Fruit fly (Drosophila melanogaster) whole organism, pupa: Measurements from ENCODE around the gene mRpL20.

ENCODE experiments used
- CG10348 ChIP-seq: fragments of 200-800 bp; sonication (Bioruptor generic); IDR thresholded peaks from 2 replicates; pipeline ENCODE4 v1.3.6; 2022; ENCODE audit warnings: missing biosample characterization, missing genetic modification characterization
- CG12605 ChIP-seq: fragments of 200-800 bp; sonication (Bioruptor generic); IDR thresholded peaks from 2 replicates; pipeline ENCODE4 v1.3.6; 2022; ENCODE audit warnings: missing biosample characterization, missing genetic modification characterization
- CG13204 ChIP-seq: fragments of 200-800 bp; sonication (Bioruptor generic); optimal IDR thresholded peaks from 2 replicates; lab custom pipeline; 2018; ENCODE audit warnings: missing biosample characterization, mild to moderate bottlenecking, missing genetic modification characterization, moderate library complexity
- CG14655 ChIP-seq: fragments of 200-800 bp; sonication (Bioruptor generic); optimal IDR thresholded peaks from 3 replicates; lab custom pipeline; 2017; ENCODE audit warnings: mild to moderate bottlenecking, missing biosample characterization, missing genetic modification reagents, missing genetic modification characterization
- CG15710 ChIP-seq: fragments of 200-800 bp; sonication (Bioruptor generic); optimal IDR thresholded peaks from 2 replicates; lab custom pipeline; 2018; ENCODE audit warnings: missing biosample characterization, mild to moderate bottlenecking, missing genetic modification characterization, moderate library complexity
- CG17806 ChIP-seq: fragments of 200-800 bp; sonication (Bioruptor generic); optimal IDR thresholded peaks from 2 replicates; lab custom pipeline; 2018; ENCODE audit warnings: missing biosample characterization, mild to moderate bottlenecking, missing genetic modification characterization, moderate library complexity
- CG32121 ChIP-seq: fragments of 200-800 bp; sonication (Bioruptor generic); IDR thresholded peaks from 2 replicates; pipeline ENCODE4 v1.3.6; 2022; ENCODE audit warnings: missing biosample characterization, missing genetic modification characterization
- CG34367 ChIP-seq: fragments of 200-800 bp; sonication (Bioruptor generic); optimal IDR thresholded peaks from 2 replicates; lab custom pipeline; 2018; ENCODE audit warnings: missing biosample characterization, mild to moderate bottlenecking, missing genetic modification characterization
- CG4496 ChIP-seq: fragments of 200-800 bp; sonication (Bioruptor generic); IDR thresholded peaks from 3 replicates; pipeline ENCODE4 v1.3.6; 2022; ENCODE audit warnings: missing biosample characterization, missing genetic modification characterization
- CG8159 ChIP-seq: fragments of 200-800 bp; sonication (Bioruptor generic); optimal IDR thresholded peaks from 3 replicates; lab custom pipeline; 2018; ENCODE audit warnings: missing biosample characterization, mild to moderate bottlenecking, missing genetic modification characterization, moderate library complexity
- CG8301 ChIP-seq: fragments of 200-800 bp; sonication (Bioruptor generic); optimal IDR thresholded peaks from 2 replicates; lab custom pipeline; 2018; ENCODE audit warnings: missing biosample characterization, mild to moderate bottlenecking, missing genetic modification characterization
- CG9948 ChIP-seq: fragments of 200-800 bp; sonication (Bioruptor generic); optimal IDR thresholded peaks from 2 replicates; lab custom pipeline; 2018; ENCODE audit warnings: missing biosample characterization, mild to moderate bottlenecking, missing genetic modification characterization, moderate library complexity
- D1 ChIP-seq: fragments of 200-800 bp; sonication (Bioruptor generic); optimal IDR thresholded peaks from 2 replicates; lab custom pipeline; 2018; ENCODE audit warnings: missing biosample characterization, mild to moderate bottlenecking, missing genetic modification characterization, moderate library complexity
- EcR ChIP-seq: fragments of 200-800 bp; sonication (Bioruptor generic); optimal IDR thresholded peaks from 3 replicates; lab custom pipeline; 2019; ENCODE audit warnings: missing biosample characterization, missing genetic modification characterization, mild to moderate bottlenecking, moderate library complexity, missing genetic modification reagents
- Ets98B ChIP-seq: fragments of 200-800 bp; sonication (Bioruptor generic); IDR thresholded peaks from 2 replicates; pipeline ENCODE4 v1.3.6; 2022; ENCODE audit warnings: missing biosample characterization, missing genetic modification characterization
- Pif1A ChIP-seq: fragments of 200-800 bp; sonication (Bioruptor generic); optimal IDR thresholded peaks from 3 replicates; lab custom pipeline; 2016; ENCODE audit warnings: missing biosample characterization, missing genetic modification characterization
- Pif1B ChIP-seq: fragments of 200-800 bp; sonication (Bioruptor generic); optimal IDR thresholded peaks from 3 replicates; lab custom pipeline; 2016; ENCODE audit warnings: missing biosample characterization, missing genetic modification characterization
- Snoo ChIP-seq: fragments of 200-800 bp; sonication (Bioruptor generic); optimal IDR thresholded peaks from 3 replicates; lab custom pipeline; 2017; ENCODE audit warnings: missing biosample characterization, mild to moderate bottlenecking, missing genetic modification characterization, inconsistent platforms
- fd96Ca ChIP-seq: fragments of 200-800 bp; sonication (Bioruptor generic); IDR thresholded peaks from 3 replicates; pipeline ENCODE4 v1.3.6; 2022; ENCODE audit warnings: missing biosample characterization, missing genetic modification characterization
- gl ChIP-seq: fragments of 200-800 bp; sonication (Bioruptor generic); optimal IDR thresholded peaks from 2 replicates; lab custom pipeline; 2018; ENCODE audit warnings: missing biosample characterization, mild to moderate bottlenecking, missing genetic modification characterization
- rn ChIP-seq: fragments of 200-800 bp; sonication (Bioruptor generic); IDR thresholded peaks from 2 replicates; pipeline ENCODE4 v1.3.6; 2022; ENCODE audit warnings: missing biosample characterization, missing genetic modification characterization

mRpL20 gene

DNA sequence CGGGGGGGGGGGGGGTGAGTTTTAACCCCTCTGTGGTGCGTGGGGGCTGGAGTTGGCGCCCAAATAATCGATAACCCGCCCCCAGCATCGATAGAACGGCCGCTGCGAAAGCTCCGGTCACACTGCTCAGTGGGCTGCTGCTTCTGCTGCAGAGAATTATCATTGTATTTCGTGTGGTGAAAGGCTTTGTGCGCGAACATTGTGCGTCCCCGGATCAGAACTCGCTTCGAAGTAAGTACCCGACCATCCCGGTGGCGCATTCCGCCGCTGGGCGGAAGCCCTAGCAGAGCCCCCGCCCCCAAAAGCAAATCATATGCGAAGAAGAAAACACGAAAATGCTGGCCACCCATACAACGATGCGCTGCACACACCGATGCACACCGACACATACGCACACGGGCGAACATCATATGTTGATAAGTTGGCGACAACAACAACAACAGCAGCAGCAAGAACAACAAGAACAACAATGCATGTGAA, 26.7 kb upstream of the mRpL20 start, which contains the start of gene Syx13:
Gene Syx13, plus strand, starts transcription at position 100 of the 480 bp plus-strand sequence.
- no peak for TF ChIP-seq CG14655 (GFP tag; lab: Kevin White, UChicago)
- no peak; the same call in 1 of the 2 replicates for TF ChIP-seq CG12605 (GFP tag; lab: Robert Waterston, UW)
- TF ChIP-seq Pif1B (GFP tag; lab: Kevin White, UChicago), result no peak
- no peak for TF ChIP-seq fd96Ca (GFP tag; lab: Robert Waterston, UW)
- TF ChIP-seq CG13204 (GFP tag; lab: Kevin White, UChicago), result no peak
- no peak for TF ChIP-seq CG8159 (tag; lab: Kevin White, UChicago)
- no peak for TF ChIP-seq Pif1A
- peak; percentile 9 for TF ChIP-seq Snoo (tag; lab: Kevin White, UChicago)
- peak; percentile 41; the same call in 1 of the 2 replicates for TF ChIP-seq CG32121
- no peak for TF ChIP-seq CG8301 (tag; lab: Kevin White, UChicago)
- TF ChIP-seq Ets98B, result no peak
- TF ChIP-seq CG10348 (GFP tag; lab: Robert Waterston, UW), result no peak
- no peak for TF ChIP-seq D1 (tag; lab: Kevin White, UChicago)
- TF ChIP-seq gl (tag; lab: Kevin White, UChicago), result peak; percentile 70
- no peak for TF ChIP-seq CG9948 (tag; lab: Kevin White, UChicago)
- peak; percentile 53 for TF ChIP-seq EcR
- TF ChIP-seq CG34367 (tag; lab: Kevin White, UChicago), result no peak
- TF ChIP-seq rn (GFP tag; lab: Robert Waterston, UW), result no peak
- peak; percentile 8 for TF ChIP-seq CG15710 (tag; lab: Kevin White, UChicago)
- no peak for TF ChIP-seq CG17806
- no peak for TF ChIP-seq CG4496

- peak; percentile 47 for TF ChIP-seq CG17806
- TF ChIP-seq Ets98B, result peak; percentile 72
- TF ChIP-seq Pif1A, result peak; percentile 75
- TF ChIP-seq CG13204 (GFP tag; lab: Kevin White, UChicago), result peak; percentile 92
- TF ChIP-seq CG14655 (GFP tag; lab: Kevin White, UChicago), result no peak
- TF ChIP-seq fd96Ca (GFP tag; lab: Robert Waterston, UW), result no peak
- TF ChIP-seq D1 (tag; lab: Kevin White, UChicago), result no peak
- TF ChIP-seq gl (tag; lab: Kevin White, UChicago), result peak; percentile 86
- no peak for TF ChIP-seq CG10348 (GFP tag; lab: Robert Waterston, UW)
- peak; percentile 87 for TF ChIP-seq CG34367 (tag; lab: Kevin White, UChicago)
- peak; percentile 51 for TF ChIP-seq CG8301 (tag; lab: Kevin White, UChicago)
- TF ChIP-seq CG15710 (tag; lab: Kevin White, UChicago), result peak; percentile 59
- peak; percentile 53 for TF ChIP-seq Pif1B (GFP tag; lab: Kevin White, UChicago)
- TF ChIP-seq Snoo (tag; lab: Kevin White, UChicago), result peak; percentile 96
- TF ChIP-seq CG12605 (GFP tag; lab: Robert Waterston, UW), result peak; percentile 76
- TF ChIP-seq CG4496, result peak; percentile 92
- TF ChIP-seq CG8159 (tag; lab: Kevin White, UChicago), result peak; percentile 62
- peak; percentile 36 for TF ChIP-seq CG9948 (tag; lab: Kevin White, UChicago)
- no peak; the same call in 1 of the 2 replicates for TF ChIP-seq CG32121
- TF ChIP-seq EcR, result no peak
- 0 out of 2 replicates have a peak, but pooled peaks have one; percentile 7 for TF ChIP-seq rn (GFP tag; lab: Robert Waterston, UW)
These were observed 23.8 kb upstream of the mRpL20 start, which contains the start of gene RpS4 for dm6 chr3L:13041292-13042067. Gene RpS4, plus strand, starts transcription at chr3L:13041756.

dm6 chr3L:13040849-13041248, 23.2 kb upstream of the mRpL20 start:
- TF ChIP-seq CG9948 (tag; lab: Kevin White, UChicago) (no peak), CG12605 (GFP tag; lab: Robert Waterston, UW) (no peak), CG17806 (no peak), CG34367 (tag; lab: Kevin White, UChicago) (no peak), CG8301 (tag; lab: Kevin White, UChicago) (no peak)

dm6 chr3L:13036706-13037457, 19.2 kb upstream of the mRpL20 start, which contains the start of gene Srrm1:
Gene Srrm1, plus strand, starts transcription at chr3L:13036821.
- TF ChIP-seq CG8301 (tag; lab: Kevin White, UChicago) (no peak), CG13204 (GFP tag; lab: Kevin White, UChicago) (no peak), CG4496 (peak; percentile 34; the same call in 1 of the 3 replicates), rn (GFP tag; lab: Robert Waterston, UW) (no peak), fd96Ca (GFP tag; lab: Robert Waterston, UW) (no peak), CG34367 (tag; lab: Kevin White, UChicago) (no peak), EcR (peak; percentile 15), gl (tag; lab: Kevin White, UChicago) (no peak), CG10348 (GFP tag; lab: Robert Waterston, UW) (no peak), Ets98B (no peak), CG9948 (tag; lab: Kevin White, UChicago) (no peak)

DNA sequence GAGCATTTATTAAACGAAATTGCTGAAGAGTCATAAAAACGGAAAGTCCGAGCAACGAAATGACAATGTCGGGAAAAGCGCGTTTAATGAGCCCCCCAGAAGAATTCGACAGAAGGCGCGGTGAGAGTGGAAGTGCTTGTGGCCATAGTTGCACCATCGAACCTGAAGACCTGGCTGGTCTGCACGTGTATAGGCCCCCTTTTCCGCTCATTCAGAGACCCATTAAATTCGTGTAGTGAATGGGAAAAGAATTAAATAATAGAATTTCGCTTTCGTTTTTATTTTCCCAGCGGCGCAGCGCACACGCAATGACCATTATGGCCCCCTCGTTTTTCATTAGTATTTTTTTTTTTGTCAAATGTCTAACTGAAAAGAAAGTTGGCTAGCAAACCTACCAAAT, 15.7 kb upstream of the mRpL20 start:
- TF ChIP-seq CG8301 (tag; lab: Kevin White, UChicago) (no peak), CG10348 (GFP tag; lab: Robert Waterston, UW) (no peak), CG13204 (GFP tag; lab: Kevin White, UChicago) (no peak), CG4496 (no peak), rn (GFP tag; lab: Robert Waterston, UW) (no peak), D1 (tag; lab: Kevin White, UChicago) (no peak), CG9948 (tag; lab: Kevin White, UChicago) (no peak), CG12605 (GFP tag; lab: Robert Waterston, UW) (no peak), CG15710 (tag; lab: Kevin White, UChicago) (no peak)
